Worm (Caenorhabditis elegans) whole organism, L3 larva: ENCODE results near the gene srbc-6.

ENCODE experiments used
- ZK546.5 ChIP-seq: sonication (generic microtip); optimal IDR thresholded peaks from 2 replicates; lab custom pipeline; 2017; ENCODE audit warnings: missing biosample characterization, missing genetic modification characterization
- elt-1 ChIP-seq: fragments of 150-350 bp; optimal IDR thresholded peaks from 2 replicates; lab custom pipeline; 2014; ENCODE audit warnings: missing biosample characterization, missing genetic modification characterization
- nhr-237 ChIP-seq: fragments of 150-350 bp; optimal IDR thresholded peaks from 2 replicates; lab custom pipeline; 2014; ENCODE audit warnings: missing biosample characterization, missing genetic modification characterization
- nhr-77 ChIP-seq: fragments of 150-350 bp; optimal IDR thresholded peaks from 2 replicates; lab custom pipeline; 2014; ENCODE audit warnings: missing biosample characterization, missing genetic modification characterization
- tbx-2 ChIP-seq: sonication (generic microtip); optimal IDR thresholded peaks from 2 replicates; lab custom pipeline; 2016; ENCODE audit warnings: mild to moderate bottlenecking, missing genetic modification characterization, missing compliant biosample characterization
- unc-39 ChIP-seq: sonication (generic microtip); optimal IDR thresholded peaks from 4 replicates; lab custom pipeline; 2017; ENCODE audit warnings: missing biosample characterization, missing genetic modification characterization
- ztf-11 ChIP-seq: fragments of 150-350 bp; optimal IDR thresholded peaks from 2 replicates; lab custom pipeline; 2014; ENCODE audit warnings: missing biosample characterization, missing genetic modification characterization

- TF ChIP-seq ZK546.5 (tag; lab: Kevin White, UChicago): no peak
- no peak for TF ChIP-seq nhr-77 (tag; lab: Kevin White, UChicago)
- TF ChIP-seq ztf-11 (tag; lab: Kevin White, UChicago): no peak
- no peak for TF ChIP-seq elt-1
- no peak for TF ChIP-seq tbx-2
- no peak for TF ChIP-seq nhr-237
- no peak for TF ChIP-seq unc-39 (tag; lab: Kevin White, UChicago)
These were observed 37.8 kb upstream of the srbc-6 start for ce11 chrV:3132116-3132515.
